Fruit fly (Drosophila melanogaster) whole organism, embryonic: ENCODE results near the gene CG16953.

ENCODE experiments used
- Atf-2 ChIP-seq: fragments of 200-800 bp; sonication (Bioruptor generic); optimal IDR thresholded peaks from 2 replicates; lab custom pipeline; 2016; ENCODE audit warnings: missing biosample characterization, missing genetic modification characterization
- CG10274 ChIP-seq: fragments of 200-800 bp; sonication (Bioruptor generic); optimal IDR thresholded peaks from 3 replicates; lab custom pipeline; 2017; ENCODE audit warnings: missing biosample characterization, mild to moderate bottlenecking, missing genetic modification characterization
- CG10462 ChIP-seq: fragments of 200-800 bp; sonication (Bioruptor generic); optimal IDR thresholded peaks from 2 replicates; lab custom pipeline; 2016; ENCODE audit warnings: missing biosample characterization, missing genetic modification characterization
- CG11398 ChIP-seq: fragments of 200-800 bp; sonication (Bioruptor generic); optimal IDR thresholded peaks from 2 replicates; lab custom pipeline; 2016; ENCODE audit warnings: missing biosample characterization, missing genetic modification characterization
- CG12104 ChIP-seq: fragments of 200-800 bp; sonication (Bioruptor generic); optimal IDR thresholded peaks from 3 replicates; lab custom pipeline; 2016; ENCODE audit warnings: missing biosample characterization, missing genetic modification characterization
- CG12219 ChIP-seq: fragments of 200-800 bp; sonication (Bioruptor generic); optimal IDR thresholded peaks from 3 replicates; lab custom pipeline; 2018; ENCODE audit warnings: missing biosample characterization, mild to moderate bottlenecking, missing genetic modification characterization
- CG14050 ChIP-seq: fragments of 200-800 bp; sonication (Bioruptor generic); IDR thresholded peaks from 3 replicates; pipeline ENCODE4 v1.3.6; 2022; ENCODE audit warnings: missing biosample characterization, missing genetic modification characterization
- CG14441 ChIP-seq: fragments of 200-800 bp; sonication (Bioruptor generic); IDR thresholded peaks from 2 replicates; pipeline ENCODE4 v1.3.6; 2022; ENCODE audit warnings: missing biosample characterization, missing genetic modification characterization
- CG15696 ChIP-seq: fragments of 200-800 bp; sonication (Bioruptor generic); optimal IDR thresholded peaks from 2 replicates; lab custom pipeline; 2019; ENCODE audit warnings: missing biosample characterization, mild to moderate bottlenecking, missing genetic modification characterization, moderate library complexity
- CG1832 ChIP-seq: fragments of 200-800 bp; sonication (Bioruptor generic); optimal IDR thresholded peaks from 2 replicates; lab custom pipeline; 2017; ENCODE audit warnings: missing biosample characterization, mild to moderate bottlenecking, missing genetic modification characterization, inconsistent platforms
- CG31365 ChIP-seq: fragments of 200-800 bp; sonication (Bioruptor generic); optimal IDR thresholded peaks from 2 replicates; lab custom pipeline; 2018; ENCODE audit warnings: missing biosample characterization, mild to moderate bottlenecking, missing genetic modification characterization
- CG31441 ChIP-seq: fragments of 200-800 bp; sonication (Bioruptor generic); IDR thresholded peaks from 2 replicates; pipeline ENCODE4 v1.3.6; 2022; ENCODE audit warnings: missing biosample characterization, missing genetic modification characterization
- CG34224 ChIP-seq: fragments of 200-800 bp; sonication (Bioruptor generic); IDR thresholded peaks from 3 replicates; pipeline ENCODE4 v1.3.6; 2022; ENCODE audit warnings: missing biosample characterization, missing genetic modification characterization; ENCODE audit not compliant: partially characterized antibody
- CG34422 ChIP-seq: fragments of 200-800 bp; sonication (Bioruptor generic); IDR thresholded peaks from 3 replicates; pipeline ENCODE4 v1.3.6; 2022; ENCODE audit warnings: missing biosample characterization, missing genetic modification characterization
- CG3838 ChIP-seq: fragments of 200-800 bp; sonication (Bioruptor generic); optimal IDR thresholded peaks from 3 replicates; lab custom pipeline; 2016; ENCODE audit warnings: missing biosample characterization, missing genetic modification characterization
- CG8089 ChIP-seq: fragments of 200-800 bp; sonication (Bioruptor generic); optimal IDR thresholded peaks from 3 replicates; lab custom pipeline; 2016; ENCODE audit warnings: missing biosample characterization, missing genetic modification characterization
- CG8359 ChIP-seq: fragments of 200-800 bp; sonication (Bioruptor generic); optimal IDR thresholded peaks from 2 replicates; lab custom pipeline; 2017; ENCODE audit warnings: missing biosample characterization, mild to moderate bottlenecking, missing genetic modification characterization, borderline replicate concordance
- CG9437 ChIP-seq: fragments of 200-800 bp; sonication (Bioruptor generic); optimal IDR thresholded peaks from 2 replicates; lab custom pipeline; 2018; ENCODE audit warnings: missing biosample characterization, mild to moderate bottlenecking, missing genetic modification characterization
- CrebB ChIP-seq: fragments of 200-800 bp; sonication (Bioruptor generic); optimal IDR thresholded peaks from 3 replicates; lab custom pipeline; 2018; ENCODE audit warnings: missing biosample characterization, mild to moderate bottlenecking, missing genetic modification characterization
- E2f1 ChIP-seq: fragments of 200-800 bp; sonication (Bioruptor generic); IDR thresholded peaks from 2 replicates; pipeline ENCODE4 v1.3.6; 2022; ENCODE audit warnings: missing biosample characterization, missing genetic modification characterization
- Elba2 ChIP-seq: fragments of 200-800 bp; sonication (Bioruptor generic); optimal IDR thresholded peaks from 3 replicates; lab custom pipeline; 2016; ENCODE audit warnings: missing biosample characterization, missing genetic modification characterization
- Hmr ChIP-seq: fragments of 200-800 bp; sonication (Bioruptor generic); optimal IDR thresholded peaks from 3 replicates; lab custom pipeline; 2017; ENCODE audit warnings: mild to moderate bottlenecking, missing biosample characterization, missing genetic modification reagents, missing genetic modification characterization
- Hr51 ChIP-seq, 2 experiments: fragments of 200-800 bp; sonication (Bioruptor generic); optimal IDR thresholded peaks; 2 replicates in 1 of 2; 3 replicates in 1 of 2; lab custom pipeline; 2016 to 2018; ENCODE audit warnings: missing biosample characterization in 2 of 2, missing genetic modification characterization in 2 of 2, mild to moderate bottlenecking in 1 of 2, moderate library complexity in 1 of 2
- MESR4 ChIP-seq: fragments of 200-800 bp; sonication (Bioruptor generic); optimal IDR thresholded peaks from 2 replicates; lab custom pipeline; 2018; ENCODE audit warnings: missing biosample characterization, mild to moderate bottlenecking, missing genetic modification characterization, moderate library complexity
- Neu2 ChIP-seq: fragments of 200-800 bp; sonication (Bioruptor generic); optimal IDR thresholded peaks from 3 replicates; lab custom pipeline; 2016; ENCODE audit warnings: missing biosample characterization, missing genetic modification characterization, borderline replicate concordance
- Nf-YB ChIP-seq: fragments of 200-800 bp; sonication (Bioruptor generic); optimal IDR thresholded peaks from 3 replicates; lab custom pipeline; 2019; ENCODE audit warnings: missing biosample characterization, mild to moderate bottlenecking, missing genetic modification characterization, moderate library complexity
- Pdp1 ChIP-seq, 2 experiments: fragments of 200-800 bp; sonication (Bioruptor generic); optimal IDR thresholded peaks; 3 replicates each; lab custom pipeline; 2016; ENCODE audit warnings: missing biosample characterization in 2 of 2, missing genetic modification characterization in 2 of 2, mild to moderate bottlenecking in 1 of 2, moderate library complexity in 1 of 2
- Poxn ChIP-seq: fragments of 200-800 bp; sonication (Bioruptor generic); IDR thresholded peaks from 2 replicates; pipeline ENCODE4 v1.3.6; 2022; ENCODE audit warnings: missing biosample characterization, missing genetic modification characterization
- Rx ChIP-seq: fragments of 200-800 bp; sonication (Bioruptor generic); IDR thresholded peaks from 2 replicates; pipeline ENCODE4 v1.3.6; 2022; ENCODE audit warnings: missing biosample characterization, missing genetic modification characterization
- Sox100B ChIP-seq: fragments of 200-800 bp; sonication (Bioruptor generic); optimal IDR thresholded peaks from 3 replicates; lab custom pipeline; 2018; ENCODE audit warnings: missing biosample characterization, mild to moderate bottlenecking, missing genetic modification characterization
- YL-1 ChIP-seq: fragments of 200-800 bp; sonication (Bioruptor generic); optimal IDR thresholded peaks from 3 replicates; lab custom pipeline; 2017; ENCODE audit warnings: missing biosample characterization, mild to moderate bottlenecking, missing genetic modification characterization
- aop ChIP-seq: fragments of 200-800 bp; sonication (Bioruptor generic); IDR thresholded peaks from 2 replicates; pipeline ENCODE4 v1.3.6; 2022; ENCODE audit warnings: missing biosample characterization, missing genetic modification characterization
- esg ChIP-seq: fragments of 200-800 bp; sonication (Bioruptor generic); conservative IDR thresholded peaks from 2 replicates; pipeline ENCODE4 v1.3.6; 2022; ENCODE audit warnings: missing biosample characterization, missing genetic modification characterization
- fd102C ChIP-seq: fragments of 200-800 bp; sonication (Bioruptor generic); optimal IDR thresholded peaks from 2 replicates; lab custom pipeline; 2018; ENCODE audit warnings: missing biosample characterization, mild to moderate bottlenecking, missing genetic modification characterization, moderate library complexity
- grau ChIP-seq: fragments of 200-800 bp; optimal IDR thresholded peaks from 3 replicates; lab custom pipeline; 2019; ENCODE audit warnings: missing biosample characterization, mild to moderate bottlenecking, missing genetic modification characterization, moderate library complexity
- ham ChIP-seq: fragments of 200-800 bp; sonication (Bioruptor generic); IDR thresholded peaks from 2 replicates; pipeline ENCODE4 v1.3.6; 2022; ENCODE audit warnings: missing biosample characterization, missing genetic modification characterization
- inv ChIP-seq: fragments of 200-800 bp; sonication (Bioruptor generic); IDR thresholded peaks from 2 replicates; pipeline ENCODE4 v1.3.6; 2022; ENCODE audit warnings: missing biosample characterization, missing genetic modification characterization; ENCODE audit not compliant: partially characterized antibody
- onecut ChIP-seq: fragments of 200-800 bp; sonication (Bioruptor generic); IDR thresholded peaks from 2 replicates; pipeline ENCODE4 v1.3.6; 2022; ENCODE audit warnings: missing biosample characterization, missing genetic modification characterization
- org-1 ChIP-seq: fragments of 200-800 bp; sonication (Bioruptor generic); optimal IDR thresholded peaks from 2 replicates; lab custom pipeline; 2017; ENCODE audit warnings: missing biosample characterization, missing genetic modification characterization
- pita ChIP-seq: fragments of 200-800 bp; sonication (Bioruptor generic); optimal IDR thresholded peaks from 2 replicates; lab custom pipeline; 2017; ENCODE audit warnings: missing biosample characterization, mild to moderate bottlenecking, missing genetic modification characterization
- repo ChIP-seq: fragments of 200-800 bp; sonication (Bioruptor generic); optimal IDR thresholded peaks from 2 replicates; lab custom pipeline; 2016; ENCODE audit warnings: missing biosample characterization, missing genetic modification characterization
- schlank ChIP-seq: fragments of 200-800 bp; sonication (Bioruptor generic); optimal IDR thresholded peaks from 2 replicates; lab custom pipeline; 2018; ENCODE audit warnings: missing biosample characterization, mild to moderate bottlenecking, missing genetic modification characterization
- sd ChIP-seq: fragments of 200-800 bp; sonication (Bioruptor generic); optimal IDR thresholded peaks from 3 replicates; lab custom pipeline; 2018; ENCODE audit warnings: missing biosample characterization, mild to moderate bottlenecking, missing genetic modification characterization, moderate library complexity
- tap ChIP-seq: fragments of 200-800 bp; optimal IDR thresholded peaks from 3 replicates; lab custom pipeline; 2019; ENCODE audit warnings: missing biosample characterization, mild to moderate bottlenecking, missing genetic modification characterization, moderate library complexity
- ttk ChIP-seq: fragments of 200-800 bp; sonication (Bioruptor generic); IDR thresholded peaks from 2 replicates; pipeline ENCODE4 v2.1.2; 2022; ENCODE audit warnings: missing biosample characterization, missing genetic modification characterization
- wek ChIP-seq: fragments of 200-800 bp; sonication (Bioruptor generic); optimal IDR thresholded peaks from 3 replicates; lab custom pipeline; 2018; ENCODE audit warnings: missing biosample characterization, mild to moderate bottlenecking, missing genetic modification characterization, moderate library complexity
- wor ChIP-seq: fragments of 200-800 bp; sonication (Bioruptor generic); IDR thresholded peaks from 2 replicates; pipeline ENCODE4 v1.3.6; 2022; ENCODE audit warnings: missing biosample characterization, missing genetic modification characterization
- zen ChIP-seq: fragments of 200-800 bp; sonication (Bioruptor generic); optimal IDR thresholded peaks from 3 replicates; lab custom pipeline; 2018; ENCODE audit warnings: missing biosample characterization, mild to moderate bottlenecking, missing genetic modification characterization, moderate library complexity

Gene CG16953

dm6 chr3R:20592517-20593462 lies 7.2 kb upstream of the CG16953 start, which contains the start of the genes Pus1 and bon (continued):
- TF ChIP-seq Nf-YB (GFP tag; lab: Kevin White, UChicago) (no peak), MESR4 (GFP tag; lab: Kevin White, UChicago) (peak; percentile 84), ham (no peak), wek (GFP tag; lab: Kevin White, UChicago) (no peak), CG12219 (GFP tag; lab: Kevin White, UChicago) (no peak), CG11398 (GFP tag; lab: Kevin White, UChicago) (no peak), sd (peak; percentile 68), CG3838 (GFP tag; lab: Kevin White, UChicago) (no peak), Rx (GFP tag; lab: Robert Waterston, UW) (no peak), zen (peak; percentile 74), fd102C (GFP tag; lab: Kevin White, UChicago) (no peak), CG8359 (GFP tag; lab: Kevin White, UChicago) (no peak), CG9437 (GFP tag; lab: Kevin White, UChicago) (peak; percentile 100), ttk (GFP tag; lab: Robert Waterston, UW) (no peak), Atf-2 (GFP tag; lab: Kevin White, UChicago) (no peak), grau (tag; lab: Kevin White, UChicago) (no peak), tap (tag; lab: Kevin White, UChicago) (no peak), repo (GFP tag; lab: Kevin White, UChicago) (no peak), CG14050 (GFP tag; lab: Robert Waterston, UW) (no peak), onecut (GFP tag; lab: Robert Waterston, UW) (no peak), esg (GFP tag; lab: Robert Waterston, UW) (no peak), CG14441 (GFP tag; lab: Robert Waterston, UW) (peak; percentile 74), CrebB (tag; lab: Kevin White, UChicago) (no peak), Poxn (GFP tag; lab: Robert Waterston, UW) (no peak), CG8089 (no peak), aop (no peak), Hr51 (GFP tag; optimal IDR thresholded peaks at IDR 0.05; lab: Kevin White, UChicago) (no peak), Pdp1 (GFP tag; optimal IDR thresholded peaks at IDR 0.05; lab: Kevin White, UChicago) (peak in 1 of 2 experiments; percentile 87), CG12104 (GFP tag; lab: Kevin White, UChicago) (no peak), Neu2 (GFP tag; lab: Kevin White, UChicago) (no peak), wor (GFP tag; lab: Robert Waterston, UW) (no peak), CG34422 (GFP tag; lab: Robert Waterston, UW) (peak; percentile 72; the same call in 2 of the 3 replicates), schlank (tag; lab: Kevin White, UChicago) (no peak), org-1 (GFP tag; lab: Kevin White, UChicago) (no peak), E2f1 (GFP tag; lab: Robert Waterston, UW) (no peak), CG31365 (tag; lab: Kevin White, UChicago) (no peak), Hmr (GFP tag; lab: Kevin White, UChicago) (peak; percentile 15), inv (GFP tag; lab: Robert Waterston, UW) (no peak), CG15696 (tag; lab: Kevin White, UChicago) (no peak), CG34224 (GFP tag; lab: Robert Waterston, UW) (peak; percentile 20; the same call in 1 of the 3 replicates), CG31441 (0 out of 2 replicates have a peak, but pooled peaks have one; percentile 21), pita (GFP tag; lab: Kevin White, UChicago) (no peak), YL-1 (GFP tag; lab: Kevin White, UChicago) (peak; percentile 88), Elba2 (GFP tag; lab: Kevin White, UChicago) (no peak), CG10462 (GFP tag; lab: Kevin White, UChicago) (no peak), CG10274 (no peak), Sox100B (GFP tag; lab: Kevin White, UChicago) (no peak), CG1832 (peak; percentile 53)
